Fruit fly (Drosophila melanogaster) whole organism, pupa: ENCODE data around the gene RnpS1.
A peak's percentile ranks its signal among the peaks of the same experiment; 100 is the strongest.

Experiments
- CG10348 ChIP-seq: fragments of 200-800 bp; sonication (Bioruptor generic); IDR thresholded peaks from 2 replicates; pipeline ENCODE4 v1.3.6; 2022; ENCODE audit warnings: missing biosample characterization, missing genetic modification characterization
- CG12605 ChIP-seq: fragments of 200-800 bp; sonication (Bioruptor generic); IDR thresholded peaks from 2 replicates; pipeline ENCODE4 v1.3.6; 2022; ENCODE audit warnings: missing biosample characterization, missing genetic modification characterization
- CG13204 ChIP-seq: fragments of 200-800 bp; sonication (Bioruptor generic); optimal IDR thresholded peaks from 2 replicates; lab custom pipeline; 2018; ENCODE audit warnings: missing biosample characterization, mild to moderate bottlenecking, missing genetic modification characterization, moderate library complexity
- CG17806 ChIP-seq: fragments of 200-800 bp; sonication (Bioruptor generic); optimal IDR thresholded peaks from 2 replicates; lab custom pipeline; 2018; ENCODE audit warnings: missing biosample characterization, mild to moderate bottlenecking, missing genetic modification characterization, moderate library complexity
- CG34367 ChIP-seq: fragments of 200-800 bp; sonication (Bioruptor generic); optimal IDR thresholded peaks from 2 replicates; lab custom pipeline; 2018; ENCODE audit warnings: missing biosample characterization, mild to moderate bottlenecking, missing genetic modification characterization
- CG4496 ChIP-seq: fragments of 200-800 bp; sonication (Bioruptor generic); IDR thresholded peaks from 3 replicates; pipeline ENCODE4 v1.3.6; 2022; ENCODE audit warnings: missing biosample characterization, missing genetic modification characterization
- CG8159 ChIP-seq: fragments of 200-800 bp; sonication (Bioruptor generic); optimal IDR thresholded peaks from 3 replicates; lab custom pipeline; 2018; ENCODE audit warnings: missing biosample characterization, mild to moderate bottlenecking, missing genetic modification characterization, moderate library complexity
- CG8301 ChIP-seq: fragments of 200-800 bp; sonication (Bioruptor generic); optimal IDR thresholded peaks from 2 replicates; lab custom pipeline; 2018; ENCODE audit warnings: missing biosample characterization, mild to moderate bottlenecking, missing genetic modification characterization
- CG9948 ChIP-seq: fragments of 200-800 bp; sonication (Bioruptor generic); optimal IDR thresholded peaks from 2 replicates; lab custom pipeline; 2018; ENCODE audit warnings: missing biosample characterization, mild to moderate bottlenecking, missing genetic modification characterization, moderate library complexity
- D1 ChIP-seq: fragments of 200-800 bp; sonication (Bioruptor generic); optimal IDR thresholded peaks from 2 replicates; lab custom pipeline; 2018; ENCODE audit warnings: missing biosample characterization, mild to moderate bottlenecking, missing genetic modification characterization, moderate library complexity
- EcR ChIP-seq: fragments of 200-800 bp; sonication (Bioruptor generic); optimal IDR thresholded peaks from 3 replicates; lab custom pipeline; 2019; ENCODE audit warnings: missing biosample characterization, missing genetic modification characterization, mild to moderate bottlenecking, moderate library complexity, missing genetic modification reagents
- Ets98B ChIP-seq: fragments of 200-800 bp; sonication (Bioruptor generic); IDR thresholded peaks from 2 replicates; pipeline ENCODE4 v1.3.6; 2022; ENCODE audit warnings: missing biosample characterization, missing genetic modification characterization
- Snoo ChIP-seq: fragments of 200-800 bp; sonication (Bioruptor generic); optimal IDR thresholded peaks from 3 replicates; lab custom pipeline; 2017; ENCODE audit warnings: missing biosample characterization, mild to moderate bottlenecking, missing genetic modification characterization, inconsistent platforms
- fd96Ca ChIP-seq: fragments of 200-800 bp; sonication (Bioruptor generic); IDR thresholded peaks from 3 replicates; pipeline ENCODE4 v1.3.6; 2022; ENCODE audit warnings: missing biosample characterization, missing genetic modification characterization

dm6 chr3R:9586663-9587248, 34.9 kb downstream of the RnpS1 start, which contains the start of gene P58IPK:
- TF ChIP-seq Snoo: no peak
- no peak for TF ChIP-seq CG8301
- no peak for TF ChIP-seq D1 (tag; lab: Kevin White, UChicago)
- no peak for TF ChIP-seq CG12605 (GFP tag; lab: Robert Waterston, UW)
- TF ChIP-seq CG9948 (tag; lab: Kevin White, UChicago): no peak
- TF ChIP-seq CG10348 (GFP tag; lab: Robert Waterston, UW): 0 out of 2 replicates have a peak, but pooled peaks have one; percentile 20
- TF ChIP-seq EcR (GFP tag; lab: Kevin White, UChicago): no peak
- peak; percentile 54 for TF ChIP-seq Ets98B (GFP tag; lab: Robert Waterston, UW)
- peak; percentile 71; the same call in 2 of the 3 replicates for TF ChIP-seq fd96Ca (GFP tag; lab: Robert Waterston, UW)
- TF ChIP-seq CG8159 (tag; lab: Kevin White, UChicago): no peak
- no peak for TF ChIP-seq CG13204
- peak; percentile 10 for TF ChIP-seq CG34367 (tag; lab: Kevin White, UChicago)
- no peak for TF ChIP-seq CG17806 (tag; lab: Kevin White, UChicago)
- peak; percentile 64; the same call in 2 of the 3 replicates for TF ChIP-seq CG4496 (GFP tag; lab: Robert Waterston, UW)
